Fruit fly (Drosophila melanogaster) whole organism, pupa: ENCODE measurements around the gene fit.

Source experiments
- CG13204 ChIP-seq: fragments of 200-800 bp; sonication (Bioruptor generic); optimal IDR thresholded peaks from 2 replicates; lab custom pipeline; 2018; ENCODE audit warnings: missing biosample characterization, mild to moderate bottlenecking, missing genetic modification characterization, moderate library complexity
- CG14655 ChIP-seq: fragments of 200-800 bp; sonication (Bioruptor generic); optimal IDR thresholded peaks from 3 replicates; lab custom pipeline; 2017; ENCODE audit warnings: mild to moderate bottlenecking, missing biosample characterization, missing genetic modification reagents, missing genetic modification characterization
- CG17806 ChIP-seq: fragments of 200-800 bp; sonication (Bioruptor generic); optimal IDR thresholded peaks from 2 replicates; lab custom pipeline; 2018; ENCODE audit warnings: missing biosample characterization, mild to moderate bottlenecking, missing genetic modification characterization, moderate library complexity
- CG4496 ChIP-seq: fragments of 200-800 bp; sonication (Bioruptor generic); IDR thresholded peaks from 3 replicates; pipeline ENCODE4 v1.3.6; 2022; ENCODE audit warnings: missing biosample characterization, missing genetic modification characterization
- CG8301 ChIP-seq: fragments of 200-800 bp; sonication (Bioruptor generic); optimal IDR thresholded peaks from 2 replicates; lab custom pipeline; 2018; ENCODE audit warnings: missing biosample characterization, mild to moderate bottlenecking, missing genetic modification characterization
- D1 ChIP-seq: fragments of 200-800 bp; sonication (Bioruptor generic); optimal IDR thresholded peaks from 2 replicates; lab custom pipeline; 2018; ENCODE audit warnings: missing biosample characterization, mild to moderate bottlenecking, missing genetic modification characterization, moderate library complexity
- EcR ChIP-seq: fragments of 200-800 bp; sonication (Bioruptor generic); optimal IDR thresholded peaks from 3 replicates; lab custom pipeline; 2019; ENCODE audit warnings: missing biosample characterization, missing genetic modification characterization, mild to moderate bottlenecking, moderate library complexity, missing genetic modification reagents
- Snoo ChIP-seq: fragments of 200-800 bp; sonication (Bioruptor generic); optimal IDR thresholded peaks from 3 replicates; lab custom pipeline; 2017; ENCODE audit warnings: missing biosample characterization, mild to moderate bottlenecking, missing genetic modification characterization, inconsistent platforms
- fd96Ca ChIP-seq: fragments of 200-800 bp; sonication (Bioruptor generic); IDR thresholded peaks from 3 replicates; pipeline ENCODE4 v1.3.6; 2022; ENCODE audit warnings: missing biosample characterization, missing genetic modification characterization

DNA sequence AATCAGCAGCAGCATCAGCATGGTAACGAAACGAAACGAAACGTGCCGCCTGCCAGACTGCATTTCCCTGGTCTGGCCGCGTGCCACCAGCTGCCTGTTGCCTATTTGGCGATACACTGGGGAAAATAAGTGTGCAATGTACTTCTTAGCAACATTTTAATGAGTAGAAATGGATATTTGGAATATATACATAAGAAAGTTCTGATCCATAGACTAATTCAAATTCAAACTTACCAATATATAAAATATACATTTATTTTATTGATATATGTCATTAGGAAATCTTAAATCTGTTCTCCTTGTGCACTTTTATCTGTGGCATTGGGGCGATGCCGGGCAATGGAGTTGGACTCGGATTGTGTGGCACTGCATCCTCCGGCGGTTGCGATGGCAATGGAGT lies 9.7 kb upstream of the fit start:
- TF ChIP-seq CG8301 (peak; percentile 92), D1 (peak; percentile 80), EcR (GFP tag; lab: Kevin White, UChicago) (peak; percentile 42), CG14655 (peak; percentile 93), CG13204 (GFP tag; lab: Kevin White, UChicago) (peak; percentile 59), CG17806 (tag; lab: Kevin White, UChicago) (peak; percentile 85), CG4496 (peak; percentile 90), Snoo (tag; lab: Kevin White, UChicago) (peak; percentile 32), fd96Ca (GFP tag; lab: Robert Waterston, UW) (peak; percentile 68; the same call in 2 of the 3 replicates)
